Fruit fly (Drosophila melanogaster) whole organism, embryonic: Measurements from ENCODE around the gene CG13059.

ENCODE experiments used
- CG10979 ChIP-seq: fragments of 200-800 bp; sonication (Bioruptor generic); optimal IDR thresholded peaks from 2 replicates; lab custom pipeline; 2018; ENCODE audit warnings: missing biosample characterization, mild to moderate bottlenecking, missing genetic modification characterization, moderate library complexity
- CG34224 ChIP-seq: fragments of 200-800 bp; sonication (Bioruptor generic); IDR thresholded peaks from 3 replicates; pipeline ENCODE4 v1.3.6; 2022; ENCODE audit warnings: missing biosample characterization, missing genetic modification characterization; ENCODE audit not compliant: partially characterized antibody
- CG8359 ChIP-seq: fragments of 200-800 bp; sonication (Bioruptor generic); optimal IDR thresholded peaks from 2 replicates; lab custom pipeline; 2017; ENCODE audit warnings: missing biosample characterization, mild to moderate bottlenecking, missing genetic modification characterization, borderline replicate concordance
- chm ChIP-seq: fragments of 200-800 bp; sonication (Bioruptor generic); IDR thresholded peaks from 2 replicates; pipeline ENCODE4 v1.3.6; 2022; ENCODE audit warnings: missing biosample characterization, missing genetic modification characterization
- fd3F ChIP-seq: fragments of 200-800 bp; sonication (Bioruptor generic); optimal IDR thresholded peaks from 2 replicates; lab custom pipeline; 2018; ENCODE audit warnings: missing biosample characterization, mild to moderate bottlenecking, missing genetic modification characterization, moderate library complexity
- tgo ChIP-seq: fragments of 200-800 bp; sonication (Bioruptor generic); IDR thresholded peaks from 3 replicates; pipeline ENCODE4 v1.3.6; 2022; ENCODE audit warnings: missing biosample characterization, missing genetic modification characterization

DNA sequence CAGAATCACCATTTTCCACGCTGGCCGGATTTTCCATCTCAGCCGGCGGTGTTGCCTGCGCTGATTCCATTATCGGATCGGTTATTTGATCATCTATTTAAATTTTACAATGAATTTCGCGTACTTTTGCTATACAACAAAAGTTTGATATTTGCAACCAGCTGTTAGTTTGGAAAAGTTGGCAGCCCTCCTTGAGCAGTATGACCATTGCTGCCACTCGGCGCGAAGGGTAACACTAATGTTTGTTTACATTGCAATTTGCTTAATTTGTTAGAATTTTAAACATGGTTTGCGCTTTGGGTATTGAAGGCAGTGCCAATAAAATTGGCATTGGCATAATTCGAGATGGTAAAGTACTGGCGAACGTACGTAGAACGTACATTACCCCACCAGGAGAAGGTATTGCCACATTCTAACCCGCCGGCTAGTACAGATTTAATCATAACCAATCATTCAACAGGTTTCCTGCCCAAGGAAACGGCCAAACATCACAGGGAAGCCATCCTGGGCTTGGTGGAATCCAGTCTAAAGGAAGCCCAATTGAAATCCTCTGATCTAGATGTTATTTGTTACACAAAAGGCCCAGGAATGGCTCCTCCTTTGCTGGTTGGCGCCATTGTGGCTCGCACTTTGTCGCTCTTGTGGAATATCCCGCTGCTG lies 28.4 kb downstream of the CG13059 start, which contains the start of the genes Golgin104 and Tcs3:
- TF ChIP-seq chm (GFP tag; lab: Robert Waterston, UW) (no peak), CG10979 (tag; lab: Kevin White, UChicago) (no peak), tgo (GFP tag; lab: Robert Waterston, UW) (no peak), CG8359 (GFP tag; lab: Kevin White, UChicago) (no peak), CG34224 (GFP tag; lab: Robert Waterston, UW) (no peak), fd3F (GFP tag; lab: Kevin White, UChicago) (no peak)
